Worm (Caenorhabditis elegans): Measurements from ENCODE around the gene maoc-1.

Gene maoc-1

DNA sequence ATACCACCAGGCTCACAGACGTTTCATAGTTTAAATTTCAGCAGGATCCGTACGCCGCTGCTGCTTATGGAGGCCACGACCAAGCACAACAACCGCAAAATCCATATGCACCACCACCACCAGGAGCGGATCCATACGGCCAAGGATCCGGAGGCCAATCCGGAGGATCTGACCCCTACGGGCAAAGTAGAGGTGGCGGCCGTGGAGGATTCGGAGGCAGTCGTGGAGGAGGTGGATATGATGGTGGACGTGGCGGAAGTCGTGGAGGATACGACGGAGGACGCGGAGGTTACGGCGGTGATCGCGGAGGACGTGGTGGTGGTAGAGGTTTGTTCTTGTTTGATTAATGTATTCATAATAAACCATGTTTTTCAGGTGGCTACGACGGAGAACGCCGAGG, 43.0 kb upstream of the maoc-1 start:
- TF ChIP-seq sptf-1 (tag; optimal IDR thresholded peaks at IDR 0.05): peak; percentile 1

DNA sequence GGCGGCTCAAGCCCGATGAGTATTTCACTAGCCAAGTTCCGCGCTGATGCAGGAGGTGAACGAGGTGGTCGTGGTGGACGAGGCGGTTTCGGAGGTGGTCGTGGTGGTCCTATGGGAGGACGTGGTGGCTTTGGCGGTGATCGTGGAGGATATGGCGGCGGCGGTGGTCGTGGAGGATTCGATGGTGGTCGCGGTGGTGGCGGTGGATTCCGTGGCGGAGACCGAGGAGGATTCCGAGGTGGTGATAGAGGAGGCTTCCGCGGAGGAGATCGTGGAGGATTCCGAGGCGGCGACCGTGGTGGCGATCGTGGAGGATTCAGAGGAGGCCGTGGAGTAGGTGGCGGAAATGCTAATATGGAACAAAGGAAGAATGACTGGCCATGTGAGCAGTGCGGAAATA, 41.4 kb upstream of the maoc-1 start:
- TF ChIP-seq sem-2 (GFP tag; optimal IDR thresholded peaks at IDR 0.05) (no peak), mls-2 (tag; optimal IDR thresholded peaks at IDR 0.05) (no peak), lsy-2 (tag; optimal IDR thresholded peaks at IDR 0.05) (no peak), drap-1 (GFP tag; optimal IDR thresholded peaks at IDR 0.05) (no peak), nhr-2 (tag; optimal IDR thresholded peaks at IDR 0.05) (no peak), ceh-43 (GFP tag; optimal IDR thresholded peaks at IDR 0.05) (no peak), mab-5 (tag; optimal IDR thresholded peaks at IDR 0.05) (no peak), hlh-1 (tag; optimal IDR thresholded peaks at IDR 0.05) (no peak), sptf-1 (tag; optimal IDR thresholded peaks at IDR 0.05) (no peak), snpc-4 (tag; optimal IDR thresholded peaks at IDR 0.05) (no peak), elt-1 (tag; optimal IDR thresholded peaks at IDR 0.05; ENCODE audit: borderline replicate concordance, insufficient read depth) (no peak), nhr-28 (tag; optimal IDR thresholded peaks at IDR 0.05) (no peak), elt-3 (tag; optimal IDR thresholded peaks at IDR 0.05) (no peak), bed-3 (GFP tag; optimal IDR thresholded peaks at IDR 0.05) (no peak), pha-4 (tag; optimal IDR thresholded peaks at IDR 0.05) (no peak), tbx-8 (GFP tag; optimal IDR thresholded peaks at IDR 0.05) (no peak), unc-120 (tag; optimal IDR thresholded peaks at IDR 0.05; ENCODE audit: poor library complexity, severe bottlenecking) (no peak), lin-32 (GFP tag; optimal IDR thresholded peaks at IDR 0.05) (no peak)

DNA sequence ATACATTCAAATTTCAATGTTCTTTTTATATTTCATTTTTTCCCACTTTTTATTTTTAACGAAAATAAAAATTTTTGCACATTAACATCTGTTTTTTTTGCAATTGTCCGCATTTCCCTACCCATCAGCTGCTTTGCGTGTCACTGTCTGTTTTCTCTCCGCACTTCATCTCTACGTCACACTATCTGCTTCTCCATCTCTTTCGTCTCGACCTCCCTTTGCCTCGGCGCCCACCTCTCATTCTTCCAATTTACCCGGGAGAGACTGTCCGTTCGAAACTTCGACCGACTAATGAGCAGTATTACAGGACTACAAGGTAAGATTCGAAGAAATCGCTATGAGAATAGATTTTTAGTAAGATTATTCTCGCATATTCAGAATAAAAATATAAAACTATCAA, 40.7 kb upstream of the maoc-1 start, which contains the start of gene C27H5.2:
Gene C27H5.2, plus strand, starts transcription at position 190 of the 400 bp plus-strand sequence.
- TF ChIP-seq ztf-11 (tag; optimal IDR thresholded peaks at IDR 0.05) (no peak), mls-2 (tag; optimal IDR thresholded peaks at IDR 0.05) (no peak), hlh-1 (tag; optimal IDR thresholded peaks at IDR 0.05) (peak; percentile 31), ceh-83 (GFP tag; optimal IDR thresholded peaks at IDR 0.05) (no peak)

DNA sequence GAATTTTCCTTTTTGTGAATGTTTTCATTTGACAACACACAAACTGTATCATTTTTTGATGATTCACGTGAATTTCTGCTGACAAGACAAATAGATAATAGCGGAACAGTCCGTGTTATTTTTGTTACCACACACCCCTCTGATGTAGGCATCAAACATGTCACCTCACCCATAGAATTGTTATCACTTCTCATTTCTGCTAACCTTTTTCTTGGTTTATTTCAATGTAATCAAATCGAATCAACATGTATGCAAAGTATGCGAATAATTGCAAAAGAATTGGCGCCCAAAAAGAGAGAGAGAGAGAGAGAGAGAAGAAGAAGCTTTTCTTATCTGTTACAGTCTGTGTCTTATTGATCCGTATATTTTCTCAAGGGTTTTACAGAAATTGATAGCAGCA, 38.7 kb upstream of the maoc-1 start:
- TF ChIP-seq sem-2 (GFP tag; optimal IDR thresholded peaks at IDR 0.05) (no peak), ztf-11 (tag; optimal IDR thresholded peaks at IDR 0.05) (no peak), elt-1 (tag; optimal IDR thresholded peaks at IDR 0.05; ENCODE audit: borderline replicate concordance, insufficient read depth) (no peak), sptf-1 (tag; optimal IDR thresholded peaks at IDR 0.05) (no peak), ces-1 (GFP tag; optimal IDR thresholded peaks at IDR 0.05) (no peak), ceh-39 (tag; optimal IDR thresholded peaks at IDR 0.05) (no peak), lin-13 (tag; optimal IDR thresholded peaks at IDR 0.05) (no peak), unc-62 (GFP tag; optimal IDR thresholded peaks at IDR 0.05) (no peak), ham-2 (GFP tag; optimal IDR thresholded peaks at IDR 0.05) (no peak), cnd-1 (tag; optimal IDR thresholded peaks at IDR 0.05) (no peak), nhr-237 (tag; optimal IDR thresholded peaks at IDR 0.05) (no peak), lin-32 (GFP tag; optimal IDR thresholded peaks at IDR 0.05) (no peak), mep-1 (tag; optimal IDR thresholded peaks at IDR 0.05) (no peak), blmp-1 (tag; optimal IDR thresholded peaks at IDR 0.05) (no peak), flh-1 (GFP tag; optimal IDR thresholded peaks at IDR 0.05) (no peak)

DNA sequence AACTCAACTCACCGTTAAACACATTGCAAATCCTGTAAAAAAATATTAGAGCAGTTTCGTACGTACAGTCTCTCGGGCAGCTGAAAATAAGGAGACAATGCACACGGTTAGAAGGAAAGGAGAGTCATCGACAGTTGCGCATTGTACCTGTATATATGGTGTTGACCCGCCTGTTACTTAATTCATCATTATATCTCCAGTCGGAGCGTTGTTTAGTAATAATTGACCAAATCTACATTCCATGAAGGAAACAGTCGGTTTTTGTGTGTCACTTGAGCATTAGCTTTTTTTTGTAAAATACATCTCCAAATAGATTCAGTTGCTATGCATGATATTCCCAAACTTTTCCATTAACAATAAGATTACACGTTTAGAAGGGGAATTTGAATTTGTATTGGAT, 34.6 kb upstream of the maoc-1 start, which contains the start of gene C27H5.12:
Gene C27H5.12, minus strand, starts transcription at position 101 of the 400 bp plus-strand sequence.
- TF ChIP-seq ceh-83 (GFP tag; optimal IDR thresholded peaks at IDR 0.05) (no peak), pha-4 (tag; optimal IDR thresholded peaks at IDR 0.05) (no peak), blmp-1 (tag; optimal IDR thresholded peaks at IDR 0.05) (no peak), drap-1 (GFP tag; optimal IDR thresholded peaks at IDR 0.05) (no peak), hlh-1 (tag; optimal IDR thresholded peaks at IDR 0.05) (no peak), nhr-76 (tag; optimal IDR thresholded peaks at IDR 0.05) (no peak), lin-32 (GFP tag; optimal IDR thresholded peaks at IDR 0.05) (no peak), snpc-4 (tag; optimal IDR thresholded peaks at IDR 0.05) (no peak)

DNA sequence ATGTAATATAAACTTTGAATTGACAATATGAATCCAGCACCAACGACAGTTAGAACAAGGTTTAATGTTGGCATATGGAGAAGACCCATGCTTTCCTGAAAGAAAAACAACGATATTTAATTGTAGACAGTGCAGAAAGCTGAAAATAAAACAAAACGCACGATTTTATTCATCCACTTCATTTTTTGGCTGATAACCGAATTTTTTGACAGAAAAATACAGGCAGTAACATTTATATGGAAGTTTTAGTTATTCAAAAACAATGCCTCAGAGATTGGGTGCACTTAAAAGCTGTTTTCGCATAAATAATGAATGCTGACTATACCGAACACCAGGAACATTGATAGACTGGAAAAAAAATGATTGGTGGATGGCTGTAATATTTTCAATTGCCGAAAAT, 30.3 kb upstream of the maoc-1 start, which contains the start of gene mfsd-13.2:
Gene mfsd-13.2, minus strand, starts transcription at position 101 of the 400 bp plus-strand sequence.
- TF ChIP-seq ceh-83 (GFP tag; optimal IDR thresholded peaks at IDR 0.05) (no peak), mab-5 (tag; optimal IDR thresholded peaks at IDR 0.05) (no peak), lin-13 (tag; optimal IDR thresholded peaks at IDR 0.05) (no peak), mep-1 (tag; optimal IDR thresholded peaks at IDR 0.05) (no peak), unc-62 (GFP tag; optimal IDR thresholded peaks at IDR 0.05) (no peak), nhr-237 (tag; optimal IDR thresholded peaks at IDR 0.05) (no peak), hlh-1 (tag; optimal IDR thresholded peaks at IDR 0.05) (no peak), bed-3 (GFP tag; optimal IDR thresholded peaks at IDR 0.05) (no peak), sptf-1 (tag; optimal IDR thresholded peaks at IDR 0.05) (no peak), zip-8 (tag; optimal IDR thresholded peaks at IDR 0.05) (no peak), elt-3 (tag; optimal IDR thresholded peaks at IDR 0.05) (no peak), blmp-1 (tag; optimal IDR thresholded peaks at IDR 0.05) (no peak), cnd-1 (tag; optimal IDR thresholded peaks at IDR 0.05) (no peak)

All from whole organism, mixed stage, embryonic.